Fruit fly (Drosophila melanogaster) S2 (cell line): ENCODE measurements around the gene ATPsynepsilonL.

Experiments
- CG8478 ChIP-seq: fragments of >200 bp; optimal IDR thresholded peaks from 2 replicates; lab custom pipeline; 2018
- CTCF ChIP-seq, 2 experiments: fragments of >200 bp; optimal IDR thresholded peaks; 2 replicates each; lab custom pipeline; 2018

DNA sequence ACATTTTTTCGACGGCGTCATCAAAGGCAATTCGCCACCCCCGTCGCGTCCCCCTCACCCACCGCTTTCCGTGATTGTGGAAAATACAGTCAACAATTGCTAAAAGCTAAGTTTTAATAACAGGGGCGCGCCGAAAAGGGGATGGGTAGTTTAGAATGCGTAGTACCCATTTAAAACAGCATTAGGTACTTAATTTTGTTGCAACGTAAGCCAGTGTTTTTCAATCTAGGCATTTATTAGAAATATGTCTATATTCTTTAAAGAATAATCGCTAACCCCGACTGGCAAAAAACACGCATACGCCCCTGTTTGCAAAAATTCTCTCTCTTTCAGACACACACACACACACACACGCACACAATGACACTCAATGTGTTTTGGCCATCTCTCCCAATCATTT is 36.7 kb upstream of the ATPsynepsilonL start:
- TF ChIP-seq CG8478 (lab: Kevin White, UChicago) (no peak), CTCF (optimal IDR thresholded peaks at IDR 0.05; lab: Kevin White, UChicago) (no peak)
